Worm (Caenorhabditis elegans) whole organism, L4/young adult: ENCODE measurements around the gene M18.3.

Experiments
- W03F9.2 ChIP-seq: fragments of 150-350 bp; optimal IDR thresholded peaks from 2 replicates; lab custom pipeline; 2014; ENCODE audit warnings: missing biosample characterization, missing genetic modification characterization
- him-1 ChIP-seq: sonication (generic microtip); optimal IDR thresholded peaks from 2 replicates; lab custom pipeline; 2016; ENCODE audit warnings: missing genotype, missing genetic modification reagents, missing genetic modification characterization, missing compliant biosample characterization

DNA sequence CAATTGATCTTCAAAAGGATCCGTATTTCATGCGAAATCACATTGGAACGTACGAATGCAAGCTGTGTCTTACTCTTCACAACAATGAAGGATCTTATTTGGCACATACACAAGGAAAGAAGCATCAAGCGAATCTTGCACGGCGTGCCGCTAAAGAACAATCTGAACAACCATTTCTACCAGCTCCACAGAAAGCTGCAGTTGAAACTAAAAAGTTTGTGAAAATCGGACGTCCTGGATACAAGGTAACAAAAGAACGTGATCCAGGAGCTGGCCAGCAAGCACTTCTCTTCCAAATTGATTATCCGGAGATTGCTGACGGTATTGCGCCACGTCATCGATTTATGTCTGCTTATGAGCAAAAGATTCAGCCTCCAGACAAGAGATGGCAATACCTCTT lies 21.1 kb upstream of the M18.3 start:
- no peak for TF ChIP-seq him-1 (tag; lab: Kevin White, UChicago)
- no peak for TF ChIP-seq W03F9.2 (tag; lab: Kevin White, UChicago)
